Worm (Caenorhabditis elegans): ENCODE data around the gene fbxa-42.

- TF ChIP-seq lsy-2 (tag; optimal IDR thresholded peaks at IDR 0.05) (no peak), pha-4 (tag; optimal IDR thresholded peaks at IDR 0.05) (no peak), nhr-76 (tag; optimal IDR thresholded peaks at IDR 0.05) (no peak), nhr-28 (tag; optimal IDR thresholded peaks at IDR 0.05) (no peak), mls-2 (tag; optimal IDR thresholded peaks at IDR 0.05) (no peak), tbx-8 (GFP tag; optimal IDR thresholded peaks at IDR 0.05) (no peak), nhr-237 (tag; optimal IDR thresholded peaks at IDR 0.05) (no peak)
Observed at ce11 chrIII:2245727-2246126, 15.5 kb downstream of the fbxa-42 start, which contains the start of gene srd-67.
